ENCODE assay signal across 4 fruit fly cellular contexts in the genomic region with DNA sequence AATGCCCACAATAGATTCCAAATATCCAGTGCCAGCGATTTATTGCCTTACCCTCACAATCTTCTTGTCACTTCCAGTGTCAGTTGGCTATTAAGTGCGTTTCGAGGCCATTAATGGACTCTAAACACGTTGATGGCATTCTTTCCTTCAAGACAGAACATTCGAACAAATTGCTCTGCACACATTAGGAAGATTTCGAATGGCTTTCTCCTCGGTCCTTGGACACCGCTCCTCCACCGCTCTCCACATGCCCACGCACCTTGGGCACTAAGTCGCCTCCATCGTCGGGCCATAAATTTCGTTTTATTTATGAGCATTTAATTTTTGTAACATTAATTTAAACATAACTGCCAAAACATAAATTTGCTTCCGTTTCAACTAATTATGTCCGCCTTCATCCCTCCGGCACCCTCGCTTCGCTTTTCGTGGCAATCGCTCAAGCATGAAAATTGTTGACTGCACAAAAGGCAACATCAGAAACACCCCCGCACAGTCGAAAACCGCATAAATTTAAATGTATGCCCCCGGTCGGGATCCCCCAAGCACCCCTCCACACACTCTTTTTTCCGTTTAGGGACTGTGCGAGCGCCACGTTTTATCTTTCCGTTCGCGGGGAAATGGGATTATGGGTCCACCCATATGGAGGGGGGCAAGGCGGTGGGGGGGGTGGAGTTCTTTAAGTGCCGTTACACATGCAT.
TF ChIP-seq lines count a peak whose summit lies in the region.

No protein-coding gene starts in this region.

- no peak for TF ChIP-seq CTCF in whole organism, embryonic (GFP tag; optimal IDR thresholded peaks at IDR 0.05; lab: Kevin White, UChicago)

TF ChIP-seq in whole organism, embryonic, 481 proteins besides CTCF, POLR2A, EP300 and RAD21 (continues in another document):
- TF ChIP-seq rib (GFP tag; IDR thresholded peaks at IDR 0.05; lab: Robert Waterston, UW) = peak; percentile 72
- peak; percentile 95 for TF ChIP-seq CG7745 (tag; optimal IDR thresholded peaks at IDR 0.05; lab: Kevin White, UChicago)
- no peak for TF ChIP-seq ara (GFP tag; IDR thresholded peaks at IDR 0.05; lab: Robert Waterston, UW)
- no peak for TF ChIP-seq CG15011 (GFP tag; optimal IDR thresholded peaks at IDR 0.05; lab: Kevin White, UChicago)
- TF ChIP-seq yki (optimal IDR thresholded peaks at IDR 0.05; lab: Kevin White, UChicago) = no peak
- no peak for TF ChIP-seq pum (GFP tag; optimal IDR thresholded peaks at IDR 0.05; lab: Kevin White, UChicago)
- TF ChIP-seq CG12769 (tag; optimal IDR thresholded peaks at IDR 0.05; lab: Kevin White, UChicago) = peak; percentile 69
- no peak for TF ChIP-seq pan (optimal IDR thresholded peaks at IDR 0.05; lab: Kevin White, UChicago)
- TF ChIP-seq pan (GFP tag; optimal IDR thresholded peaks at IDR 0.05 in 1 of 2, IDR thresholded peaks at IDR 0.05 in 1 of 2) = peak in 1 of 2 experiments; percentile 48
- no peak for TF ChIP-seq tio (GFP tag; optimal IDR thresholded peaks at IDR 0.05; lab: Kevin White, UChicago)
- TF ChIP-seq gsb-n (tag; optimal IDR thresholded peaks at IDR 0.05; lab: Kevin White, UChicago) = peak; percentile 9
- TF ChIP-seq CG2199 (GFP tag; IDR thresholded peaks at IDR 0.05; lab: Robert Waterston, UW) = peak; percentile 58; the same call in 1 of the 3 replicates
- peak; percentile 63 for TF ChIP-seq run (tag; optimal IDR thresholded peaks at IDR 0.05; lab: Kevin White, UChicago)
- no peak for TF ChIP-seq jing (GFP tag; optimal IDR thresholded peaks at IDR 0.05; lab: Kevin White, UChicago)
- TF ChIP-seq Trl (optimal IDR thresholded peaks at IDR 0.05; lab: Kevin White, UChicago) = no peak
- no peak for TF ChIP-seq Trl (GFP tag; optimal IDR thresholded peaks at IDR 0.05; lab: Kevin White, UChicago)
- TF ChIP-seq CG9932 (GFP tag; IDR thresholded peaks at IDR 0.05; lab: Robert Waterston, UW) = 0 out of 2 replicates have a peak, but pooled peaks have one; percentile 16
- TF ChIP-seq CG4328 (GFP tag; optimal IDR thresholded peaks at IDR 0.05; lab: Kevin White, UChicago) = peak; percentile 87
- TF ChIP-seq E2f1 (GFP tag; IDR thresholded peaks at IDR 0.05; lab: Robert Waterston, UW) = no peak
- TF ChIP-seq ATbp (GFP tag; optimal IDR thresholded peaks at IDR 0.05; lab: Kevin White, UChicago) = no peak

TF ChIP-seq in whole organism, prepupa, 60 proteins besides CTCF, POLR2A, EP300 and RAD21:
- no peak for TF ChIP-seq Met (GFP tag; optimal IDR thresholded peaks at IDR 0.05; lab: Kevin White, UChicago)
- peak; percentile 5 for TF ChIP-seq dsx (GFP tag; optimal IDR thresholded peaks at IDR 0.05; lab: Kevin White, UChicago; ENCODE audit: poor library complexity, severe bottlenecking)
- TF ChIP-seq topi (GFP tag; optimal IDR thresholded peaks at IDR 0.05; lab: Kevin White, UChicago) = no peak
- peak in 1 of 2 experiments; percentile 48 for TF ChIP-seq ss (GFP tag; optimal IDR thresholded peaks at IDR 0.05; lab: Kevin White, UChicago)
- TF ChIP-seq Eip78C (GFP tag; lab: Kevin White, UChicago) = peak; percentile 29
- no peak for TF ChIP-seq Hr39 (GFP tag; optimal IDR thresholded peaks at IDR 0.05; lab: Kevin White, UChicago)
- TF ChIP-seq CG6163 (GFP tag; IDR thresholded peaks at IDR 0.05; lab: Robert Waterston, UW) = 0 out of 3 replicates have a peak, but pooled peaks have one; percentile 34
- TF ChIP-seq CG31627 (GFP tag; optimal IDR thresholded peaks at IDR 0.05; lab: Kevin White, UChicago) = no peak
- TF ChIP-seq Sox15 (GFP tag; optimal IDR thresholded peaks at IDR 0.05; lab: Kevin White, UChicago) = no peak
- no peak for TF ChIP-seq Eip75B (GFP tag; optimal IDR thresholded peaks at IDR 0.05; lab: Kevin White, UChicago)
- TF ChIP-seq spab (GFP tag; optimal IDR thresholded peaks at IDR 0.05; lab: Kevin White, UChicago) = peak; percentile 2
TF ChIP-seq in whole organism, prepupa: peak in this region for 5.

TF ChIP-seq in whole organism, pupa, 21 proteins besides CTCF, POLR2A, EP300 and RAD21:
- TF ChIP-seq rn (GFP tag; IDR thresholded peaks at IDR 0.05; lab: Robert Waterston, UW) = no peak
- peak; percentile 60 for TF ChIP-seq CG8159 (tag; optimal IDR thresholded peaks at IDR 0.05; lab: Kevin White, UChicago)
TF ChIP-seq in whole organism, pupa: peak in this region for 1.

TF ChIP-seq in whole organism, wandering third instar larva, 38 proteins besides CTCF, POLR2A, EP300 and RAD21:
- TF ChIP-seq Hr83 (GFP tag; optimal IDR thresholded peaks at IDR 0.05; lab: Kevin White, UChicago; ENCODE audit: poor library complexity, severe bottlenecking) (no peak), Rel (GFP tag; optimal IDR thresholded peaks at IDR 0.05; lab: Kevin White, UChicago) (no peak), Rel (tag; optimal IDR thresholded peaks at IDR 0.05; lab: Kevin White, UChicago) (peak; percentile 11), rgr (GFP tag; optimal IDR thresholded peaks at IDR 0.05; lab: Kevin White, UChicago) (no peak)

Comparison
In these comparisons a context has a peak if more than half of its experiments do, and no peak if none do; other contexts are left out.
1. Of the 7 proteins assayed by ChIP-seq in both whole organism, embryonic and whole organism, prepupa: peak only in whole organism, embryonic: CG16779; only in whole organism, prepupa: none; in both: none; in neither: 6.